Worm (Caenorhabditis elegans): ENCODE measurements around the gene K01A6.8.

ce11 chrIV:11771064-11771463, 33.9 kb upstream of the K01A6.8 start:
- no peak for TF ChIP-seq ztf-18 (tag; optimal IDR thresholded peaks at IDR 0.05)
- no peak for TF ChIP-seq egrh-3 (GFP tag; IDR thresholded peaks at IDR 0.05)
- TF ChIP-seq F52B5.7 (tag; optimal IDR thresholded peaks at IDR 0.05), result no peak
- no peak for TF ChIP-seq rcor-1 (GFP tag; IDR thresholded peaks at IDR 0.05)
- no peak for TF ChIP-seq hmg-20 (GFP tag; IDR thresholded peaks at IDR 0.05)
- TF ChIP-seq him-1 (tag; optimal IDR thresholded peaks at IDR 0.05), result no peak
- TF ChIP-seq F37B4.10 (GFP tag; IDR thresholded peaks at IDR 0.05), result no peak
- TF ChIP-seq ekl-4 (GFP tag; IDR thresholded peaks at IDR 0.05), result no peak
- no peak for TF ChIP-seq K11D2.4 (GFP tag; IDR thresholded peaks at IDR 0.05)
- no peak for TF ChIP-seq nhr-179 (tag; optimal IDR thresholded peaks at IDR 0.05)
- no peak for TF ChIP-seq madf-3 (GFP tag; IDR thresholded peaks at IDR 0.05)
- no peak for TF ChIP-seq athp-1 (tag; optimal IDR thresholded peaks at IDR 0.05)
- TF ChIP-seq Y53G8AR.9 (GFP tag; conservative IDR thresholded peaks at IDR 0.05), result no peak
- no peak for TF ChIP-seq cebp-2 (GFP tag; IDR thresholded peaks at IDR 0.05)
